Fruit fly (Drosophila melanogaster): ENCODE results near the gene CG46448.

The CG46448 gene

DNA sequence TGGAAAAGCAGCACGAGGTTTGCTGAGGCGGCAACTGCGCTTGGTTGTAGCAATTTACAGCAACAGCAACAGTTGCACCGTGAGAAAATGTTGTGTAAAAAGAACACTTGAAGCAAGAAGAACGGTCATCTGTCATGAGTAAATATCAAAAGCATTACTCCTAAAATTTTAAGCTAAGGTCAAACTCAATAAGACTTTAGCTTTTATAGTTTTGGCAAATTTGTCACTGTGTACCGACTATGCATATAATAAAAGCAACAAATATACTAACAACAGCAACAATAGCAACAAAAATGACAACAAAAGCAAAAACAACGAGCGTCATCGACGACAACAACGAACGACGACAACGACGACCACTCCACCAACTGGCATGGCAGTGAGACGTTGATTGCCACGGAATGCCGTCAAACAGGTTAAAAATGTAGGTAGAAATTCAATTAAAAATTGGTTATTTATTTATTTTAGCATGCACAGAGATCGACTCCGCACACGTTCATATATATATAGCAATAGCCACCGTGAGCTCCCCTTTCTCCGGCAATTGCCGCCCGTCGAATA lies 42.1 kb downstream of the CG46448 start (continued):
- TF ChIP-seq pum (GFP tag; optimal IDR thresholded peaks at IDR 0.05) (peak; percentile 88), ewg (GFP tag; optimal IDR thresholded peaks at IDR 0.05) (peak; percentile 83), caup (GFP tag; optimal IDR thresholded peaks at IDR 0.05; ENCODE audit: severe bottlenecking) (peak; percentile 64), Kr (GFP tag; optimal IDR thresholded peaks at IDR 0.05) (no peak), hth (optimal IDR thresholded peaks at IDR 0.05) (no peak), Max (GFP tag; optimal IDR thresholded peaks at IDR 0.05) (peak; percentile 61), NC2α (GFP tag; optimal IDR thresholded peaks at IDR 0.05) (peak; percentile 53), bbx (GFP tag; IDR thresholded peaks at IDR 0.05; ENCODE audit: partially characterized antibody) (no peak), disco-r (GFP tag; optimal IDR thresholded peaks at IDR 0.05) (peak; percentile 66), Sox100B (GFP tag; optimal IDR thresholded peaks at IDR 0.05) (peak; percentile 83), Dref (GFP tag; IDR thresholded peaks at IDR 0.05) (no peak), lab (GFP tag; optimal IDR thresholded peaks at IDR 0.05) (peak; percentile 76), CG1529 (GFP tag; optimal IDR thresholded peaks at IDR 0.05) (peak; percentile 89), CG10462 (GFP tag; optimal IDR thresholded peaks at IDR 0.05) (peak; percentile 60), dpn (GFP tag; optimal IDR thresholded peaks at IDR 0.05) (peak; percentile 87 to 88), CG12104 (GFP tag; optimal IDR thresholded peaks at IDR 0.05) (peak; percentile 69), emc (GFP tag; optimal IDR thresholded peaks at IDR 0.05) (no peak), Hand (GFP tag; optimal IDR thresholded peaks at IDR 0.05) (peak; percentile 26), Sry-β (GFP tag; optimal IDR thresholded peaks at IDR 0.05) (no peak), PHDP (tag; optimal IDR thresholded peaks at IDR 0.05) (peak; percentile 83), CG2199 (GFP tag; IDR thresholded peaks at IDR 0.05) (peak; percentile 53; the same call in 1 of the 3 replicates), ara (GFP tag; IDR thresholded peaks at IDR 0.05) (peak; percentile 78; the same call in 1 of the 2 replicates), CG12155 (GFP tag; optimal IDR thresholded peaks at IDR 0.05) (peak; percentile 66), inv (GFP tag; IDR thresholded peaks at IDR 0.05; ENCODE audit: partially characterized antibody) (no peak), bsh (GFP tag; optimal IDR thresholded peaks at IDR 0.05) (peak; percentile 91 to 93), Awh (GFP tag; IDR thresholded peaks at IDR 0.05) (peak; percentile 74), ERR (GFP tag; optimal IDR thresholded peaks at IDR 0.05) (peak; percentile 45), CTCF (GFP tag; optimal IDR thresholded peaks at IDR 0.05) (peak; percentile 45), crol (GFP tag; IDR thresholded peaks at IDR 0.05) (no peak), gce (GFP tag; IDR thresholded peaks at IDR 0.05) (peak; percentile 73; the same call in 2 of the 3 replicates), nerfin-1 (tag; optimal IDR thresholded peaks at IDR 0.05) (peak; percentile 72), prd (optimal IDR thresholded peaks at IDR 0.05) (no peak), prd (GFP tag; IDR thresholded peaks at IDR 0.05) (peak; percentile 89), Adf1 (GFP tag; IDR thresholded peaks at IDR 0.05) (no peak), CG11247 (GFP tag; IDR thresholded peaks at IDR 0.05) (peak; percentile 73), Six4 (GFP tag; optimal IDR thresholded peaks at IDR 0.05) (peak; percentile 70), CG10979 (tag; optimal IDR thresholded peaks at IDR 0.05) (peak; percentile 83), gfzf (GFP tag; optimal IDR thresholded peaks at IDR 0.05) (no peak), CG3726 (GFP tag; IDR thresholded peaks at IDR 0.05) (0 out of 3 replicates have a peak, but pooled peaks have one; percentile 70), CG6765 (GFP tag; optimal IDR thresholded peaks at IDR 0.05) (no peak), yki (optimal IDR thresholded peaks at IDR 0.05) (no peak), Hsf (GFP tag; optimal IDR thresholded peaks at IDR 0.05) (peak; percentile 84), bowl (GFP tag; IDR thresholded peaks at IDR 0.05) (peak; percentile 70), NK7.1 (GFP tag; optimal IDR thresholded peaks at IDR 0.05) (peak; percentile 79), trh (GFP tag; optimal IDR thresholded peaks at IDR 0.05) (peak; percentile 40), CG2678 (tag; optimal IDR thresholded peaks at IDR 0.05) (peak; percentile 81), MESR4 (GFP tag; optimal IDR thresholded peaks at IDR 0.05) (no peak), Oli (tag; optimal IDR thresholded peaks at IDR 0.05) (peak; percentile 92), CG7786 (GFP tag; optimal IDR thresholded peaks at IDR 0.05) (peak; percentile 58), Lim3 (GFP tag; IDR thresholded peaks at IDR 0.05) (peak; percentile 58), zfh1 (GFP tag; IDR thresholded peaks at IDR 0.05) (peak; percentile 93), bcd (GFP tag; optimal IDR thresholded peaks at IDR 0.05) (peak; percentile 74)

Data from whole organism, embryonic.